Fruit fly (Drosophila melanogaster) whole organism, embryonic: ENCODE results near the gene Jhbp1.

Experiments
- B-H1 ChIP-seq: fragments of 200-800 bp; sonication (Bioruptor generic); IDR thresholded peaks from 3 replicates; pipeline ENCODE4 v1.3.6; 2022; ENCODE audit warnings: missing biosample characterization, missing genetic modification characterization
- CG10431 ChIP-seq: fragments of 200-800 bp; sonication (Bioruptor generic); optimal IDR thresholded peaks from 3 replicates; lab custom pipeline; 2018; ENCODE audit warnings: missing biosample characterization, mild to moderate bottlenecking, missing genetic modification characterization
- CG14710 ChIP-seq: fragments of 200-800 bp; sonication (Bioruptor generic); optimal IDR thresholded peaks from 3 replicates; lab custom pipeline; 2019; ENCODE audit warnings: missing biosample characterization, mild to moderate bottlenecking, missing genetic modification characterization, moderate library complexity
- CG15011 ChIP-seq: fragments of 200-800 bp; sonication (Bioruptor generic); optimal IDR thresholded peaks from 3 replicates; lab custom pipeline; 2018; ENCODE audit warnings: missing biosample characterization, mild to moderate bottlenecking, missing genetic modification characterization
- CG1647 ChIP-seq: fragments of 200-800 bp; sonication (Bioruptor generic); optimal IDR thresholded peaks from 3 replicates; lab custom pipeline; 2016; ENCODE audit warnings: missing biosample characterization, missing genetic modification characterization
- CG17568 ChIP-seq: fragments of 200-800 bp; sonication (Bioruptor generic); optimal IDR thresholded peaks from 2 replicates; lab custom pipeline; 2018; ENCODE audit warnings: missing biosample characterization, mild to moderate bottlenecking, missing genetic modification characterization, moderate library complexity
- CG17612 ChIP-seq: fragments of 200-800 bp; sonication (Bioruptor generic); IDR thresholded peaks from 2 replicates; pipeline ENCODE4 v1.3.6; 2022; ENCODE audit warnings: missing biosample characterization, missing genetic modification characterization
- CG18476 ChIP-seq: fragments of 200-800 bp; sonication (Bioruptor generic); optimal IDR thresholded peaks from 2 replicates; lab custom pipeline; 2016; ENCODE audit warnings: missing biosample characterization, mild to moderate bottlenecking, missing genetic modification characterization
- CG2712 ChIP-seq: fragments of 200-800 bp; optimal IDR thresholded peaks from 3 replicates; lab custom pipeline; 2019; ENCODE audit warnings: missing biosample characterization, mild to moderate bottlenecking, missing genetic modification characterization, moderate library complexity
- CG30403 ChIP-seq: fragments of 200-800 bp; sonication (Bioruptor generic); optimal IDR thresholded peaks from 3 replicates; lab custom pipeline; 2016; ENCODE audit warnings: missing biosample characterization, missing genetic modification characterization
- CG31441 ChIP-seq: fragments of 200-800 bp; sonication (Bioruptor generic); IDR thresholded peaks from 2 replicates; pipeline ENCODE4 v1.3.6; 2022; ENCODE audit warnings: missing biosample characterization, missing genetic modification characterization
- CG33557 ChIP-seq: fragments of 200-800 bp; sonication (Bioruptor generic); optimal IDR thresholded peaks from 2 replicates; lab custom pipeline; 2019; ENCODE audit warnings: missing biosample characterization, mild to moderate bottlenecking, missing genetic modification characterization, moderate library complexity
- CG6272 ChIP-seq: fragments of 200-800 bp; sonication (Bioruptor generic); IDR thresholded peaks from 2 replicates; pipeline ENCODE4 v1.3.6; 2022; ENCODE audit warnings: missing biosample characterization, missing genetic modification characterization
- CG7372 ChIP-seq: fragments of 200-800 bp; sonication (Bioruptor generic); IDR thresholded peaks from 2 replicates; pipeline ENCODE4 v1.3.6; 2022; ENCODE audit warnings: missing biosample characterization, missing genetic modification characterization
- CG7556 ChIP-seq: fragments of 200-800 bp; sonication (Bioruptor generic); optimal IDR thresholded peaks from 2 replicates; lab custom pipeline; 2017; ENCODE audit warnings: missing biosample characterization, mild to moderate bottlenecking, missing genetic modification characterization
- CG7987 ChIP-seq: fragments of 200-800 bp; sonication (Bioruptor generic); optimal IDR thresholded peaks from 2 replicates; lab custom pipeline; 2018; ENCODE audit warnings: missing biosample characterization, mild to moderate bottlenecking, missing genetic modification characterization, moderate library complexity
- D19A ChIP-seq: fragments of 200-800 bp; optimal IDR thresholded peaks from 3 replicates; lab custom pipeline; 2019; ENCODE audit warnings: missing biosample characterization, mild to moderate bottlenecking, missing genetic modification characterization, moderate library complexity
- Doc3 ChIP-seq: fragments of 200-800 bp; sonication (Bioruptor generic); IDR thresholded peaks from 3 replicates; pipeline ENCODE4 v1.3.6; 2022; ENCODE audit warnings: missing biosample characterization, missing genetic modification characterization; ENCODE audit not compliant: partially characterized antibody
- Dref ChIP-seq: fragments of 200-800 bp; sonication (Bioruptor generic); IDR thresholded peaks from 2 replicates; pipeline ENCODE4 v1.3.6; 2022; ENCODE audit warnings: missing biosample characterization, missing genetic modification characterization
- Fer1 ChIP-seq: fragments of 200-800 bp; sonication (Bioruptor generic); optimal IDR thresholded peaks from 2 replicates; lab custom pipeline; 2017; ENCODE audit warnings: missing biosample characterization, mild to moderate bottlenecking, missing genetic modification characterization
- Gsc ChIP-seq: fragments of 200-800 bp; sonication (Bioruptor generic); IDR thresholded peaks from 2 replicates; pipeline ENCODE4 v1.3.6; 2022; ENCODE audit warnings: missing biosample characterization, missing genetic modification characterization
- HHEX ChIP-seq: fragments of 200-800 bp; sonication (Bioruptor generic); optimal IDR thresholded peaks from 3 replicates; lab custom pipeline; 2017; ENCODE audit warnings: missing biosample characterization, mild to moderate bottlenecking, missing genetic modification characterization, missing genetic modification reagents
- HLHmδ ChIP-seq: fragments of 200-800 bp; sonication (Bioruptor generic); optimal IDR thresholded peaks from 2 replicates; lab custom pipeline; 2018; ENCODE audit warnings: missing biosample characterization, mild to moderate bottlenecking, missing genetic modification characterization, moderate library complexity
- Max ChIP-seq: fragments of 200-800 bp; sonication (Bioruptor generic); optimal IDR thresholded peaks from 2 replicates; lab custom pipeline; 2016; ENCODE audit warnings: missing biosample characterization, mild to moderate bottlenecking, missing genetic modification characterization
- Mes4 ChIP-seq: fragments of 200-800 bp; sonication (Bioruptor generic); optimal IDR thresholded peaks from 2 replicates; lab custom pipeline; 2016; ENCODE audit warnings: missing biosample characterization, missing genetic modification characterization
- Opbp ChIP-seq: fragments of 200-800 bp; sonication (Bioruptor generic); IDR thresholded peaks from 3 replicates; pipeline ENCODE4 v1.3.6; 2022; ENCODE audit warnings: missing biosample characterization, missing genetic modification characterization; ENCODE audit not compliant: partially characterized antibody
- Side ChIP-seq: fragments of 200-800 bp; sonication (Bioruptor generic); optimal IDR thresholded peaks from 2 replicates; lab custom pipeline; 2016; ENCODE audit warnings: missing biosample characterization, missing genetic modification characterization
- Six4 ChIP-seq: fragments of 200-800 bp; sonication (Bioruptor generic); optimal IDR thresholded peaks from 2 replicates; lab custom pipeline; 2016; ENCODE audit warnings: missing biosample characterization, missing genetic modification characterization
- Stat92E ChIP-seq, 3 experiments: fragments of >200 bp in 2 of 3; fragments of 200-800 bp in 1 of 3; sonication (Bioruptor generic) in 1 of 3; optimal IDR thresholded peaks; 2 replicates each; lab custom pipeline; 2017 to 2019; ENCODE audit warnings: missing biosample characterization in 3 of 3, missing genetic modification characterization in 3 of 3, mild to moderate bottlenecking in 1 of 3, moderate library complexity in 1 of 3
- cad ChIP-seq: fragments of >200 bp; optimal IDR thresholded peaks from 2 replicates; lab custom pipeline; 2017; ENCODE audit warnings: missing biosample characterization, missing genetic modification characterization
- crol ChIP-seq: fragments of 200-800 bp; sonication (Bioruptor generic); IDR thresholded peaks from 2 replicates; pipeline ENCODE4 v1.3.6; 2022; ENCODE audit warnings: missing biosample characterization, missing genetic modification characterization
- eve ChIP-seq, 2 experiments: fragments of >200 bp; optimal IDR thresholded peaks; 2 replicates each; lab custom pipeline; 2017; ENCODE audit warnings: missing biosample characterization in 2 of 2, missing genetic modification characterization in 2 of 2
- fd102C ChIP-seq: fragments of 200-800 bp; sonication (Bioruptor generic); optimal IDR thresholded peaks from 2 replicates; lab custom pipeline; 2018; ENCODE audit warnings: missing biosample characterization, mild to moderate bottlenecking, missing genetic modification characterization, moderate library complexity
- ftz-f1 ChIP-seq: fragments of 200-800 bp; sonication (Bioruptor generic); optimal IDR thresholded peaks from 2 replicates; lab custom pipeline; 2016; ENCODE audit warnings: missing biosample characterization, missing genetic modification characterization
- hb ChIP-seq: fragments of 200-800 bp; sonication (Bioruptor generic); IDR thresholded peaks from 3 replicates; pipeline ENCODE4 v1.3.6; 2022; ENCODE audit warnings: missing biosample characterization, missing genetic modification characterization; ENCODE audit not compliant: partially characterized antibody
- jing ChIP-seq: fragments of 200-800 bp; sonication (Bioruptor generic); optimal IDR thresholded peaks from 2 replicates; lab custom pipeline; 2018; ENCODE audit warnings: missing biosample characterization, mild to moderate bottlenecking, missing genetic modification characterization
- knrl ChIP-seq: fragments of 200-800 bp; sonication (Bioruptor generic); IDR thresholded peaks from 3 replicates; pipeline ENCODE4 v1.3.6; 2022; ENCODE audit warnings: missing biosample characterization, missing genetic modification characterization; ENCODE audit not compliant: partially characterized antibody
- lilli ChIP-seq: fragments of 200-800 bp; sonication (Bioruptor generic); optimal IDR thresholded peaks from 3 replicates; lab custom pipeline; 2016; ENCODE audit warnings: missing biosample characterization, missing genetic modification characterization
- nau ChIP-seq: fragments of 200-800 bp; sonication (Bioruptor generic); optimal IDR thresholded peaks from 3 replicates; lab custom pipeline; 2017; ENCODE audit warnings: missing biosample characterization, mild to moderate bottlenecking, missing genetic modification characterization, missing genetic modification reagents
- nmo ChIP-seq: fragments of 200-800 bp; sonication (Bioruptor generic); optimal IDR thresholded peaks from 2 replicates; lab custom pipeline; 2018; ENCODE audit warnings: missing biosample characterization, mild to moderate bottlenecking, missing genetic modification characterization, moderate library complexity
- p53 ChIP-seq: fragments of 200-800 bp; sonication (Bioruptor generic); optimal IDR thresholded peaks from 2 replicates; lab custom pipeline; 2016; ENCODE audit warnings: missing biosample characterization, missing genetic modification characterization
- phol ChIP-seq: fragments of 200-800 bp; sonication (Bioruptor generic); optimal IDR thresholded peaks from 3 replicates; lab custom pipeline; 2018; ENCODE audit warnings: missing biosample characterization, mild to moderate bottlenecking, missing genetic modification characterization, moderate library complexity
- run ChIP-seq: fragments of 200-800 bp; sonication (Bioruptor generic); optimal IDR thresholded peaks from 3 replicates; lab custom pipeline; 2018; ENCODE audit warnings: missing biosample characterization, mild to moderate bottlenecking, missing genetic modification characterization
- sens-2 ChIP-seq: fragments of 200-800 bp; sonication (Bioruptor generic); IDR thresholded peaks from 2 replicates; pipeline ENCODE4 v1.3.6; 2022; ENCODE audit warnings: missing biosample characterization, missing genetic modification characterization
- sim ChIP-seq: fragments of 200-800 bp; sonication (Bioruptor generic); IDR thresholded peaks from 2 replicates; pipeline ENCODE4 v1.3.6; 2022; ENCODE audit warnings: missing biosample characterization, missing genetic modification characterization
- stc ChIP-seq: fragments of 200-800 bp; sonication (Bioruptor generic); IDR thresholded peaks from 2 replicates; pipeline ENCODE4 v1.3.6; 2022; ENCODE audit warnings: missing biosample characterization, missing genetic modification characterization
- tll ChIP-seq, 2 experiments: fragments of 200-800 bp in 1 of 2; fragments of >200 bp in 1 of 2; sonication (Bioruptor generic) in 1 of 2; optimal IDR thresholded peaks; 2 replicates each; lab custom pipeline; 2017 to 2019; ENCODE audit warnings: missing biosample characterization in 2 of 2, missing genetic modification characterization in 2 of 2, mild to moderate bottlenecking in 1 of 2, moderate library complexity in 1 of 2
- zen ChIP-seq: fragments of 200-800 bp; sonication (Bioruptor generic); optimal IDR thresholded peaks from 3 replicates; lab custom pipeline; 2018; ENCODE audit warnings: missing biosample characterization, mild to moderate bottlenecking, missing genetic modification characterization, moderate library complexity
- zfh1 ChIP-seq: fragments of 200-800 bp; sonication (Bioruptor generic); IDR thresholded peaks from 3 replicates; pipeline ENCODE4 v1.3.6; 2022; ENCODE audit warnings: missing biosample characterization, missing genetic modification characterization
- zfh2 ChIP-seq: fragments of 200-800 bp; sonication (Bioruptor generic); optimal IDR thresholded peaks from 2 replicates; lab custom pipeline; 2016; ENCODE audit warnings: missing biosample characterization, missing genetic modification characterization

The Jhbp1 gene

DNA sequence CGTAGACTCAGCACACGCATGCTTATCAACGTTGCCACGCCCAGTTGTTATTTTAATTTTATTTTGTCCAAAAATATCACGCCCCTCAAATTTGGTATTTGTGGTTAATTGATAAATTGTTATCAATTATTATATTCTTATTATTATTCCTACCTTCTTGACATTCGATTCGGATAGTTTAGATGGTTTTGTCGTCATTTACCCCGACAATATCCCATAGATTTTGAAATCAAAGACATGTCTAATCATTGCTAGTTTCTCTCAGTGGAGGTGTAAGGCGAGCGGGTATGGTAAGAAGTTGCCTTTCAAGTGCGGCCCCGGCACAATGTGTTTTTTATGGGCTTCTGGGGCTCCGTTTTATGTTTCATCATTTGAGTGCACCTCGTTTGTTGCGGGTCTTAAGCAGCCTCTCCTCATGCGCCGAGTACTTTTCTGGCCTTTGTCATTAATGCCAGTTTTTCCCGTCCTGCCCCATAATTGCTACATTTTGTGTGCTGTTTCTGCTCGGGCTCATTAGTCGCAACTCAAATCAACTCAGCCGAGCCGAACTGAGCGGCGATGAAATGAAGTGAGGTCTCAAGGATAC lies 14.0 kb downstream of the Jhbp1 start (continued):
- TF ChIP-seq CG6272, result no peak
- no peak for TF ChIP-seq sens-2
- no peak for TF ChIP-seq Max
- TF ChIP-seq CG33557 (GFP tag; lab: Kevin White, UChicago), result peak; percentile 15
- peak; percentile 11 for TF ChIP-seq CG30403
- no peak for TF ChIP-seq fd102C (GFP tag; lab: Kevin White, UChicago)
- no peak for TF ChIP-seq Doc3 (GFP tag; lab: Robert Waterston, UW)
- no peak for TF ChIP-seq run
- no peak for TF ChIP-seq stc
- TF ChIP-seq Gsc, result no peak
- TF ChIP-seq CG1647 (GFP tag; lab: Kevin White, UChicago), result no peak
- no peak for TF ChIP-seq B-H1 (GFP tag; lab: Robert Waterston, UW)
- no peak for TF ChIP-seq CG14710 (tag; lab: Kevin White, UChicago)
- TF ChIP-seq D19A (tag; lab: Kevin White, UChicago), result no peak
- TF ChIP-seq ftz-f1, result no peak
- TF ChIP-seq Stat92E (GFP tag; optimal IDR thresholded peaks at IDR 0.05; lab: Kevin White, UChicago), result peak in 1 of 3 experiments; percentile 1
- peak; percentile 5 for TF ChIP-seq CG7556
- no peak for TF ChIP-seq CG10431 (GFP tag; lab: Kevin White, UChicago)
- TF ChIP-seq CG17612 (GFP tag; lab: Robert Waterston, UW), result no peak
- TF ChIP-seq Mes4 (GFP tag; lab: Kevin White, UChicago), result no peak
- TF ChIP-seq lilli (GFP tag; lab: Kevin White, UChicago), result no peak
- no peak for TF ChIP-seq knrl (GFP tag; lab: Robert Waterston, UW)
- TF ChIP-seq CG18476, result no peak
- no peak for TF ChIP-seq CG7987 (GFP tag; lab: Kevin White, UChicago)
- TF ChIP-seq Opbp, result no peak
- TF ChIP-seq phol (tag; lab: Kevin White, UChicago), result no peak
- no peak for TF ChIP-seq hb
- no peak for TF ChIP-seq Dref
- TF ChIP-seq HHEX, result no peak
- TF ChIP-seq CG31441 (GFP tag; lab: Robert Waterston, UW), result peak; percentile 55
- no peak for TF ChIP-seq cad (GFP tag; lab: Kevin White, UChicago)
- no peak for TF ChIP-seq p53 (GFP tag; lab: Kevin White, UChicago)
- no peak for TF ChIP-seq crol (GFP tag; lab: Robert Waterston, UW)
- TF ChIP-seq HLHmδ, result no peak
- no peak for TF ChIP-seq CG17568 (GFP tag; lab: Kevin White, UChicago)
- peak; percentile 44 for TF ChIP-seq CG2712 (tag; lab: Kevin White, UChicago)
- TF ChIP-seq jing (GFP tag; lab: Kevin White, UChicago), result no peak
- no peak for TF ChIP-seq Six4 (GFP tag; lab: Kevin White, UChicago)
- TF ChIP-seq nmo, result peak; percentile 10
- no peak for TF ChIP-seq Fer1 (GFP tag; lab: Kevin White, UChicago)
- no peak for TF ChIP-seq zfh1 (GFP tag; lab: Robert Waterston, UW)
- peak; percentile 38 for TF ChIP-seq zen (tag; lab: Kevin White, UChicago)
- TF ChIP-seq CG7372, result no peak
- no peak for TF ChIP-seq CG15011 (GFP tag; lab: Kevin White, UChicago)
- TF ChIP-seq tll (GFP tag; optimal IDR thresholded peaks at IDR 0.05; lab: Kevin White, UChicago), result no peak
- TF ChIP-seq nau, result no peak
- TF ChIP-seq eve (GFP tag; optimal IDR thresholded peaks at IDR 0.05; lab: Kevin White, UChicago), result peak in 1 of 2 experiments; percentile 55
- no peak for TF ChIP-seq zfh2 (GFP tag; lab: Kevin White, UChicago)
- TF ChIP-seq Side (GFP tag; lab: Kevin White, UChicago), result no peak
- no peak for TF ChIP-seq sim (GFP tag; lab: Robert Waterston, UW)
